Worm (Caenorhabditis elegans) whole organism, L4 larva: ENCODE results near the gene K09A9.8.

Experiments
- aha-1 ChIP-seq: fragments of 150-350 bp; peaks from one replicate; lab custom pipeline; 2014; ENCODE audit warnings: missing biosample characterization, missing genetic modification characterization
- arid-1 ChIP-seq: fragments of 200-800 bp; sonication (Bioruptor generic); conservative IDR thresholded peaks from 2 replicates; pipeline ENCODE4 v1.3.6; 2022; ENCODE audit warnings: missing genetic modification reagents, missing genetic modification characterization, missing compliant biosample characterization
- ceh-20 ChIP-seq: fragments of 200-800 bp; sonication (Bioruptor generic); IDR thresholded peaks from 2 replicates; pipeline ENCODE4 v1.3.6; 2022; ENCODE audit warnings: missing genetic modification reagents, missing genetic modification characterization, missing compliant biosample characterization
- ceh-62 ChIP-seq: sonication (generic microtip); optimal IDR thresholded peaks from 2 replicates; lab custom pipeline; 2017; ENCODE audit warnings: missing biosample characterization, missing genetic modification characterization
- ctbp-1 ChIP-seq: fragments of 200-800 bp; sonication (Bioruptor generic); IDR thresholded peaks from 2 replicates; pipeline ENCODE4 v1.3.6; 2022; ENCODE audit warnings: missing genetic modification reagents, missing genetic modification characterization, missing compliant biosample characterization
- daf-12 ChIP-seq: fragments of 150-350 bp; optimal IDR thresholded peaks from 2 replicates; lab custom pipeline; 2014; ENCODE audit warnings: missing biosample characterization, missing genetic modification reagents, missing genetic modification characterization
- dmd-6 ChIP-seq: fragments of 200-800 bp; sonication (Bioruptor generic); IDR thresholded peaks from 2 replicates; pipeline ENCODE4 v1.3.6; 2022; ENCODE audit warnings: missing genetic modification reagents, missing genetic modification characterization, missing compliant biosample characterization
- dmd-8 ChIP-seq: fragments of 200-800 bp; sonication (Bioruptor generic); IDR thresholded peaks from 2 replicates; pipeline ENCODE4 v1.3.6; 2022; ENCODE audit warnings: missing genetic modification characterization, missing compliant biosample characterization
- dmd-9 ChIP-seq: fragments of 200-800 bp; sonication (Bioruptor generic); IDR thresholded peaks from 2 replicates; pipeline ENCODE4 v1.3.6; 2022; ENCODE audit warnings: missing genetic modification reagents, missing genetic modification characterization, missing compliant biosample characterization
- dpl-1 ChIP-seq: fragments of 150-350 bp; optimal IDR thresholded peaks from 2 replicates; lab custom pipeline; 2014; ENCODE audit warnings: missing biosample characterization, missing genetic modification reagents, missing genetic modification characterization
- hlh-30 ChIP-seq: sonication (generic microtip); optimal IDR thresholded peaks from 2 replicates; lab custom pipeline; 2017; ENCODE audit warnings: antibody characterized with exemption, mild to moderate bottlenecking, missing genetic modification characterization, missing compliant biosample characterization; ENCODE audit not compliant: insufficient read depth
- lim-7 ChIP-seq: fragments of 200-800 bp; sonication (Bioruptor generic); IDR thresholded peaks from 2 replicates; pipeline ENCODE4 v1.3.6; 2022; ENCODE audit warnings: missing genetic modification characterization, missing compliant biosample characterization
- lsy-2 ChIP-seq, 2 experiments: fragments of 150-350 bp in 1 of 2; sonication (generic microtip) in 1 of 2; optimal IDR thresholded peaks; 2 replicates each; lab custom pipeline; 2014 to 2017; ENCODE audit warnings: missing biosample characterization in 2 of 2, missing genetic modification characterization in 2 of 2
- mdl-1 ChIP-seq, 2 experiments: fragments of 150-350 bp in 1 of 2; sonication (generic microtip) in 1 of 2; optimal IDR thresholded peaks; 2 replicates each; lab custom pipeline; 2014 to 2017; ENCODE audit warnings: missing biosample characterization in 2 of 2, missing genetic modification characterization in 2 of 2
- mep-1 ChIP-seq: fragments of 150-350 bp; sonication (generic microtip); optimal IDR thresholded peaks from 3 replicates; lab custom pipeline; 2014; ENCODE audit warnings: missing biosample characterization, missing genetic modification characterization
- nhr-76 ChIP-seq: fragments of 150-350 bp; optimal IDR thresholded peaks from 2 replicates; lab custom pipeline; 2014; ENCODE audit warnings: missing biosample characterization, missing genetic modification characterization
- pha-4 ChIP-seq, 2 experiments: fragments of 150-350 bp in 1 of 2; fragments of 200-800 bp in 1 of 2; sonication (Bioruptor generic) in 1 of 2; IDR thresholded peaks in 1 of 2; optimal IDR thresholded peaks in 1 of 2; 2 replicates each; pipeline versions ENCODE4 v1.3.6 to Lab custom; 2014 to 2022; ENCODE audit warnings: missing genetic modification characterization in 2 of 2, missing genetic modification reagents in 2 of 2, missing biosample characterization in 1 of 2, missing compliant biosample characterization in 1 of 2
- php-3 ChIP-seq: fragments of 200-800 bp; sonication (Bioruptor generic); IDR thresholded peaks from 2 replicates; pipeline ENCODE4 v1.3.6; 2022; ENCODE audit warnings: missing genetic modification reagents, missing genetic modification characterization, missing compliant biosample characterization
- spr-1 ChIP-seq: sonication (generic microtip); optimal IDR thresholded peaks from 2 replicates; lab custom pipeline; 2016; ENCODE audit warnings: mild to moderate bottlenecking, missing genetic modification characterization, missing compliant biosample characterization
- spr-3 ChIP-seq: fragments of 200-800 bp; sonication (Bioruptor generic); optimal IDR thresholded peaks from 2 replicates; lab custom pipeline; 2018; ENCODE audit warnings: mild to moderate bottlenecking, missing genetic modification characterization, missing compliant biosample characterization
- unc-130 ChIP-seq: sonication (generic microtip); optimal IDR thresholded peaks from 2 replicates; lab custom pipeline; 2016; ENCODE audit warnings: missing genetic modification reagents, missing genetic modification characterization, missing compliant biosample characterization
- unc-62 ChIP-seq, 3 experiments: fragments of 150-350 bp in 1 of 3; sonication (generic microtip); optimal IDR thresholded peaks in 2 of 3; peaks in 1 of 3; 1 replicate in 1 of 3; 2 replicates in 2 of 3; lab custom pipeline; 2014 to 2017; ENCODE audit warnings: missing biosample characterization in 3 of 3, missing genetic modification characterization in 3 of 3, missing genetic modification reagents in 3 of 3, missing genotype in 1 of 3
- zag-1 ChIP-seq: fragments of 150-350 bp; optimal IDR thresholded peaks from 2 replicates; lab custom pipeline; 2014; ENCODE audit warnings: missing biosample characterization, missing genetic modification characterization
- ztf-11 ChIP-seq: fragments of 150-350 bp; optimal IDR thresholded peaks from 2 replicates; lab custom pipeline; 2014; ENCODE audit warnings: missing biosample characterization, missing genetic modification characterization

K09A9.8 gene

ce11 chrX:15564338-15564737 is 32.6 kb downstream of the K09A9.8 start:
- TF ChIP-seq hlh-30 (tag; lab: Kevin White, UChicago) (peak; percentile 79), aha-1 (tag; lab: Kevin White, UChicago) (peak; percentile 31), lsy-2 (tag; optimal IDR thresholded peaks at IDR 0.05; lab: Kevin White, UChicago) (peak in 1 of 2 experiments; percentile 35), unc-62 (GFP tag; optimal IDR thresholded peaks at IDR 0.05 in 1 of 2; lab: Kevin White, UChicago) (peak in 1 of 2 experiments; percentile 99), unc-62 (tag; optimal IDR thresholded peaks at IDR 0.05; lab: Kevin White, UChicago) (no peak), lim-7 (GFP tag; lab: Robert Waterston, UW) (no peak), dmd-6 (0 out of 2 replicates have a peak, but pooled peaks have one; percentile 12), mep-1 (tag; lab: Kevin White, UChicago) (peak; percentile 4), mdl-1 (tag; optimal IDR thresholded peaks at IDR 0.05; lab: Kevin White, UChicago) (peak in 1 of 2 experiments; percentile 37), spr-3 (GFP tag; lab: Kevin White, UChicago) (no peak), ceh-20 (GFP tag; lab: Robert Waterston, UW) (0 out of 2 replicates have a peak, but pooled peaks have one; percentile 27), php-3 (GFP tag; lab: Robert Waterston, UW) (no peak), pha-4 (GFP tag; IDR thresholded peaks at IDR 0.05; lab: Robert Waterston, UW) (no peak), pha-4 (tag; optimal IDR thresholded peaks at IDR 0.05; lab: Kevin White, UChicago) (no peak), dpl-1 (GFP tag; lab: Kevin White, UChicago) (no peak)

ce11 chrX:15559473-15559872 is 37.5 kb downstream of the K09A9.8 start:
- TF ChIP-seq aha-1 (tag; lab: Kevin White, UChicago) (peak; percentile 37), zag-1 (tag; lab: Kevin White, UChicago) (no peak)

ce11 chrX:15557849-15558248 is 39.1 kb downstream of the K09A9.8 start, which contains the start of gene lron-3:
TSS of gene lron-3 (minus strand) at chrX:15557949.
- TF ChIP-seq spr-1 (tag; lab: Kevin White, UChicago) = no peak
- TF ChIP-seq lim-7 (GFP tag; lab: Robert Waterston, UW) = no peak
- no peak for TF ChIP-seq nhr-76
- no peak for TF ChIP-seq ctbp-1 (GFP tag; lab: Robert Waterston, UW)
- TF ChIP-seq dmd-6 = no peak

- TF ChIP-seq unc-62 (GFP tag; optimal IDR thresholded peaks at IDR 0.05 in 1 of 2; lab: Kevin White, UChicago) (peak in 1 of 2 experiments; percentile 80), unc-62 (tag; optimal IDR thresholded peaks at IDR 0.05; lab: Kevin White, UChicago) (no peak), ceh-62 (tag; lab: Kevin White, UChicago) (no peak)
These were observed 41.4 kb downstream of the K09A9.8 start for ce11 chrX:15555529-15555928.

ce11 chrX:15554910-15555309 is 42.1 kb downstream of the K09A9.8 start:
- TF ChIP-seq ceh-20 (GFP tag; lab: Robert Waterston, UW) (peak; percentile 57; the same call in 1 of the 2 replicates), aha-1 (tag; lab: Kevin White, UChicago) (peak; percentile 51), hlh-30 (tag; lab: Kevin White, UChicago) (peak; percentile 41), dmd-8 (GFP tag; lab: Robert Waterston, UW) (no peak), dmd-9 (GFP tag; lab: Robert Waterston, UW) (no peak)

- TF ChIP-seq daf-12 (no peak), unc-62 (GFP tag; optimal IDR thresholded peaks at IDR 0.05 in 1 of 2; lab: Kevin White, UChicago) (peak in 1 of 2 experiments; percentile 38), unc-62 (tag; optimal IDR thresholded peaks at IDR 0.05; lab: Kevin White, UChicago) (no peak)
These were observed 44.8 kb downstream of the K09A9.8 start for ce11 chrX:15552024-15552769.

- TF ChIP-seq aha-1 (tag; lab: Kevin White, UChicago) (no peak), arid-1 (GFP tag; lab: Robert Waterston, UW) (no peak), ztf-11 (tag; lab: Kevin White, UChicago) (no peak), unc-130 (no peak), pha-4 (GFP tag; IDR thresholded peaks at IDR 0.05; lab: Robert Waterston, UW) (no peak), pha-4 (tag; optimal IDR thresholded peaks at IDR 0.05; lab: Kevin White, UChicago) (no peak)
These were observed 46.2 kb downstream of the K09A9.8 start for ce11 chrX:15550769-15551168.
